Fruit fly (Drosophila melanogaster) whole organism, adult: ENCODE measurements around the gene mtDNA-helicase.

ENCODE experiments used
- CG11617 ChIP-seq: fragments of 200-800 bp; sonication (Bioruptor generic); optimal IDR thresholded peaks from 2 replicates; lab custom pipeline; 2017; ENCODE audit warnings: mild to moderate bottlenecking, missing biosample characterization, missing genetic modification reagents, missing genetic modification characterization
- CG12768 ChIP-seq: fragments of 200-800 bp; sonication (Bioruptor generic); optimal IDR thresholded peaks from 2 replicates; lab custom pipeline; 2017; ENCODE audit warnings: missing biosample characterization, missing genetic modification characterization, mild to moderate bottlenecking, moderate library complexity, missing genetic modification reagents
- CG14711 ChIP-seq: fragments of 200-800 bp; sonication (Bioruptor generic); optimal IDR thresholded peaks from 2 replicates; lab custom pipeline; 2018; ENCODE audit warnings: missing biosample characterization, mild to moderate bottlenecking, missing genetic modification characterization, moderate library complexity
- CG33017 ChIP-seq: fragments of 200-800 bp; sonication (Bioruptor generic); optimal IDR thresholded peaks from 2 replicates; lab custom pipeline; 2018; ENCODE audit warnings: missing biosample characterization, mild to moderate bottlenecking, missing genetic modification characterization, moderate library complexity
- CG5204 ChIP-seq: fragments of 200-800 bp; sonication (Bioruptor generic); optimal IDR thresholded peaks from 2 replicates; lab custom pipeline; 2016; ENCODE audit warnings: missing biosample characterization, missing genetic modification characterization
- CG7101 ChIP-seq: fragments of 200-800 bp; sonication (Bioruptor generic); optimal IDR thresholded peaks from 2 replicates; lab custom pipeline; 2018; ENCODE audit warnings: missing biosample characterization, mild to moderate bottlenecking, missing genetic modification characterization, moderate library complexity
- Clk ChIP-seq: fragments of 200-800 bp; sonication (Bioruptor generic); optimal IDR thresholded peaks from 2 replicates; lab custom pipeline; 2017; ENCODE audit warnings: missing biosample characterization, missing genetic modification characterization
- Hr96 ChIP-seq: fragments of 200-800 bp; sonication (Bioruptor generic); optimal IDR thresholded peaks from 2 replicates; lab custom pipeline; 2016; ENCODE audit warnings: missing biosample characterization, missing genetic modification characterization
- Mnt ChIP-seq: fragments of 200-800 bp; sonication (Bioruptor generic); optimal IDR thresholded peaks from 2 replicates; lab custom pipeline; 2016; ENCODE audit warnings: missing biosample characterization, mild to moderate bottlenecking, missing genetic modification characterization
- bab1 ChIP-seq: fragments of 200-800 bp; sonication (Bioruptor generic); optimal IDR thresholded peaks from 3 replicates; lab custom pipeline; 2019; ENCODE audit warnings: missing biosample characterization, mild to moderate bottlenecking, missing genetic modification characterization, moderate library complexity
- cic ChIP-seq: fragments of 200-800 bp; sonication (Bioruptor generic); optimal IDR thresholded peaks from 2 replicates; lab custom pipeline; 2017; ENCODE audit warnings: missing biosample characterization, mild to moderate bottlenecking, missing genetic modification characterization, moderate library complexity
- cnc ChIP-seq, 2 experiments: fragments of >200 bp; optimal IDR thresholded peaks; 2 replicates each; lab custom pipeline; 2017
- kay ChIP-seq: fragments of 200-800 bp; sonication (Bioruptor generic); peaks from one replicate; lab custom pipeline; 2016; ENCODE audit warnings: missing biosample characterization, missing genetic modification characterization, borderline replicate concordance
- ovo ChIP-seq: fragments of 200-800 bp; sonication (Bioruptor generic); optimal IDR thresholded peaks from 2 replicates; lab custom pipeline; 2016; ENCODE audit warnings: missing biosample characterization, missing genetic modification characterization
- pad ChIP-seq: fragments of 200-800 bp; sonication (Bioruptor generic); optimal IDR thresholded peaks from 3 replicates; lab custom pipeline; 2017; ENCODE audit warnings: missing biosample characterization, missing genetic modification characterization, mild to moderate bottlenecking, moderate library complexity, missing genetic modification reagents
- tj ChIP-seq: fragments of 200-800 bp; sonication (Bioruptor generic); optimal IDR thresholded peaks from 3 replicates; lab custom pipeline; 2017; ENCODE audit warnings: missing biosample characterization, mild to moderate bottlenecking, missing genetic modification characterization, moderate library complexity
- toe ChIP-seq: fragments of 200-800 bp; sonication (Bioruptor generic); optimal IDR thresholded peaks from 2 replicates; lab custom pipeline; 2016; ENCODE audit warnings: missing biosample characterization, missing genetic modification characterization

mtDNA-helicase gene

DNA sequence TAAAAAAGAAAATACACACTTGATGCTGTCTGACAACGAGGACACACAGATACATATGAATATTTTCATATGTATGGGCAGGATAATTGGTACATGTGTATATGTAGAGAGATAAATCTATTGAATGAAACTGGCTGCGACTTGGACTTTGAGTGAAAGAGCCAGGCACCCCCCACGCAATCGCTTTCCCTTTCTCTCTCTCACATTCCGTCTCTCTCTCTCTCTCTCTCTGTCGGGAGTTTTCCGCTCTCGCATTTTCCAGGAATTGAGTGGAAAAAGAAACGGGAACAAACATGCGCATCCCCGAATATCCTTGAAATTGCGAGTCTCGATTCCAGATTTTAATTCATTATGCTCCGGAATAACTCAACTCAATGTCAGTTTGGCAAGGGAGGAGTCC lies 29.8 kb downstream of the mtDNA-helicase start:
- no peak for TF ChIP-seq Mnt
- no peak for TF ChIP-seq CG5204 (GFP tag; lab: Kevin White, UChicago)
- no peak for TF ChIP-seq ovo (GFP tag; lab: Kevin White, UChicago)
- no peak for TF ChIP-seq CG11617 (GFP tag; lab: Kevin White, UChicago)
- TF ChIP-seq CG12768 (GFP tag; lab: Kevin White, UChicago) = no peak
- TF ChIP-seq cnc (optimal IDR thresholded peaks at IDR 0.05; lab: Kevin White, UChicago) = no peak
- no peak for TF ChIP-seq CG33017
- no peak for TF ChIP-seq cic (GFP tag; lab: Kevin White, UChicago)
- no peak for TF ChIP-seq kay (GFP tag; lab: Kevin White, UChicago)
- TF ChIP-seq Clk (GFP tag; lab: Kevin White, UChicago) = no peak
- TF ChIP-seq tj (GFP tag; lab: Kevin White, UChicago) = no peak
- TF ChIP-seq toe (GFP tag; lab: Kevin White, UChicago) = no peak

DNA sequence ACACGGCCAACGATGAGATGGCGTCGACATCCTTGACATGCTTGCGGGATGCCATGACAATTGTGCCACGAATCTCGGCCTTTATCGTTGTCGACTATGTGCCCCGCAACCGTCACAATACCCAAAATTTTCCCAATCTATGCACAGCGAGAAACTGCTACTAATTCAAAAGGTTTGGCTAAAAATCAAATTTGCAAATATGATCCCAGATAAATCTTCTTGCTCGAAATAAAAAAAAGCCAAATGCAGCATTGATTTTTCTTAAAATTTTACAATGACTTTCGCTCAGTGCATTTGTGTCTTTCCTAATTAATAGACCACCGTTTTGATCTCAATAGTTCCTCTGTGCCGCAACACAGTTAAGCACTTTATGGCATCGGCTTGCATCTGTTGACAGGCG lies 30.3 kb downstream of the mtDNA-helicase start:
- TF ChIP-seq bab1 (GFP tag; lab: Kevin White, UChicago) (no peak), Hr96 (GFP tag; lab: Kevin White, UChicago) (no peak), CG7101 (tag; lab: Kevin White, UChicago) (no peak), Mnt (no peak), pad (no peak)

DNA sequence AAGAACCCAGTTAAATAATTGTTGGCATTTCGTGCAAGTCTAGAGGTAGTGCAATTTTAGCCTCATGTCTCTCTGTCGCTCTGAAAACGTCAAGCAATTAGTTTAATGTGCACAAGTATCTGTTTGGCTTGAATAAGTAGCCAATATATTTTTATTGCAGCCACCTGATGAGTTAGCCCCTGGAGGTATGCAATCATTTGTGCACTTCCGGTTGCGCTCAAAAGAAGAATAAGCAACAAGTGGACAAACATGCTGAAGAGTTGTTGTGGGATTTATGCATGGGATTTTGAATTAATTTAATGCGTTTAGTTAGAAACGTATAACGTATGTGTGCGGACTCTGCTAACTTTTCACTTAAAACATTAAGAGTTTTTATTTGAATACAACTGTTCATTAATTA lies 42.5 kb downstream of the mtDNA-helicase start:
- TF ChIP-seq Hr96 (GFP tag; lab: Kevin White, UChicago) = no peak
- TF ChIP-seq CG14711 = no peak
